Fruit fly (Drosophila melanogaster) whole organism, embryonic: ENCODE results near the gene CG33947.

Source experiments
- ATbp ChIP-seq: fragments of 200-800 bp; sonication (Bioruptor generic); optimal IDR thresholded peaks from 2 replicates; lab custom pipeline; 2017; ENCODE audit warnings: missing biosample characterization, mild to moderate bottlenecking, missing genetic modification characterization, missing genetic modification reagents
- CG10274 ChIP-seq: fragments of 200-800 bp; sonication (Bioruptor generic); optimal IDR thresholded peaks from 3 replicates; lab custom pipeline; 2017; ENCODE audit warnings: missing biosample characterization, mild to moderate bottlenecking, missing genetic modification characterization
- CG10431 ChIP-seq: fragments of 200-800 bp; sonication (Bioruptor generic); optimal IDR thresholded peaks from 3 replicates; lab custom pipeline; 2018; ENCODE audit warnings: missing biosample characterization, mild to moderate bottlenecking, missing genetic modification characterization
- CG12071 ChIP-seq: fragments of 200-800 bp; sonication (Bioruptor generic); optimal IDR thresholded peaks from 3 replicates; lab custom pipeline; 2018; ENCODE audit warnings: missing biosample characterization, mild to moderate bottlenecking, missing genetic modification characterization
- CG12942 ChIP-seq: fragments of 200-800 bp; sonication (Bioruptor generic); optimal IDR thresholded peaks from 3 replicates; lab custom pipeline; 2016; ENCODE audit warnings: missing biosample characterization, missing genetic modification characterization
- CG14965 ChIP-seq: fragments of 200-800 bp; sonication (Bioruptor generic); optimal IDR thresholded peaks from 2 replicates; lab custom pipeline; 2016; ENCODE audit warnings: missing biosample characterization, missing genetic modification characterization, borderline replicate concordance
- CG15073 ChIP-seq: fragments of 200-800 bp; sonication (Bioruptor generic); optimal IDR thresholded peaks from 2 replicates; lab custom pipeline; 2016; ENCODE audit warnings: missing biosample characterization, missing genetic modification characterization
- CG15479 ChIP-seq: fragments of 200-800 bp; sonication (Bioruptor generic); optimal IDR thresholded peaks from 3 replicates; lab custom pipeline; 2019; ENCODE audit warnings: missing biosample characterization, mild to moderate bottlenecking, missing genetic modification characterization, moderate library complexity
- CG15514 ChIP-seq: fragments of 200-800 bp; sonication (Bioruptor generic); optimal IDR thresholded peaks from 3 replicates; lab custom pipeline; 2017; ENCODE audit warnings: missing biosample characterization, missing genetic modification characterization, mild to moderate bottlenecking, moderate library complexity, missing genetic modification reagents
- CG1603 ChIP-seq: fragments of 200-800 bp; sonication (Bioruptor generic); optimal IDR thresholded peaks from 2 replicates; lab custom pipeline; 2019; ENCODE audit warnings: missing biosample characterization, mild to moderate bottlenecking, missing genetic modification characterization, moderate library complexity
- CG17328 ChIP-seq: fragments of 200-800 bp; sonication (Bioruptor generic); IDR thresholded peaks from 2 replicates; pipeline ENCODE4 v1.3.6; 2022; ENCODE audit warnings: missing biosample characterization, missing genetic modification characterization
- CG3065 ChIP-seq: fragments of 200-800 bp; sonication (Bioruptor generic); optimal IDR thresholded peaks from 2 replicates; lab custom pipeline; 2016; ENCODE audit warnings: missing biosample characterization, missing genetic modification characterization
- CG3281 ChIP-seq: fragments of 200-800 bp; sonication (Bioruptor generic); optimal IDR thresholded peaks from 3 replicates; lab custom pipeline; 2017; ENCODE audit warnings: missing biosample characterization, mild to moderate bottlenecking, missing genetic modification characterization
- CG34376 ChIP-seq: fragments of 200-800 bp; sonication (Bioruptor generic); optimal IDR thresholded peaks from 2 replicates; lab custom pipeline; 2018; ENCODE audit warnings: missing biosample characterization, mild to moderate bottlenecking, missing genetic modification characterization
- CG34422 ChIP-seq: fragments of 200-800 bp; sonication (Bioruptor generic); IDR thresholded peaks from 3 replicates; pipeline ENCODE4 v1.3.6; 2022; ENCODE audit warnings: missing biosample characterization, missing genetic modification characterization
- CG7745 ChIP-seq: fragments of 200-800 bp; sonication (Bioruptor generic); optimal IDR thresholded peaks from 2 replicates; lab custom pipeline; 2018; ENCODE audit warnings: missing biosample characterization, mild to moderate bottlenecking, missing genetic modification characterization, moderate library complexity
- CG8359 ChIP-seq: fragments of 200-800 bp; sonication (Bioruptor generic); optimal IDR thresholded peaks from 2 replicates; lab custom pipeline; 2017; ENCODE audit warnings: missing biosample characterization, mild to moderate bottlenecking, missing genetic modification characterization, borderline replicate concordance
- CG8765 ChIP-seq: fragments of 200-800 bp; sonication (Bioruptor generic); IDR thresholded peaks from 2 replicates; pipeline ENCODE4 v1.3.6; 2022; ENCODE audit warnings: missing biosample characterization, missing genetic modification characterization
- CHES-1-like ChIP-seq: fragments of 200-800 bp; sonication (Bioruptor generic); optimal IDR thresholded peaks from 2 replicates; lab custom pipeline; 2016; ENCODE audit warnings: missing biosample characterization, missing genetic modification characterization
- D19B ChIP-seq: fragments of 200-800 bp; sonication (Bioruptor generic); optimal IDR thresholded peaks from 2 replicates; lab custom pipeline; 2017; ENCODE audit warnings: missing biosample characterization, mild to moderate bottlenecking, missing genetic modification characterization
- Ets65A ChIP-seq: fragments of 200-800 bp; sonication (Bioruptor generic); peaks from one replicate; lab custom pipeline; 2016; ENCODE audit warnings: missing biosample characterization, missing genetic modification characterization
- Fer1 ChIP-seq: fragments of 200-800 bp; sonication (Bioruptor generic); optimal IDR thresholded peaks from 2 replicates; lab custom pipeline; 2017; ENCODE audit warnings: missing biosample characterization, mild to moderate bottlenecking, missing genetic modification characterization
- HLHmδ ChIP-seq: fragments of 200-800 bp; sonication (Bioruptor generic); optimal IDR thresholded peaks from 2 replicates; lab custom pipeline; 2018; ENCODE audit warnings: missing biosample characterization, mild to moderate bottlenecking, missing genetic modification characterization, moderate library complexity
- Lhr ChIP-seq: fragments of 200-800 bp; sonication (Bioruptor generic); optimal IDR thresholded peaks from 3 replicates; lab custom pipeline; 2017; ENCODE audit warnings: mild to moderate bottlenecking, missing biosample characterization, missing genetic modification reagents, missing genetic modification characterization
- MTF-1 ChIP-seq: fragments of 200-800 bp; sonication (Bioruptor generic); optimal IDR thresholded peaks from 2 replicates; lab custom pipeline; 2018; ENCODE audit warnings: missing biosample characterization, mild to moderate bottlenecking, missing genetic modification characterization, borderline replicate concordance
- Med ChIP-seq: fragments of 200-800 bp; sonication (Bioruptor generic); peaks from one replicate; lab custom pipeline; 2016; ENCODE audit warnings: missing biosample characterization, missing genetic modification characterization, mild to moderate bottlenecking, inconsistent platforms, moderate library complexity
- Nf-YA ChIP-seq: fragments of 200-800 bp; sonication (Bioruptor generic); IDR thresholded peaks from 2 replicates; pipeline ENCODE4 v1.3.6; 2022; ENCODE audit warnings: missing biosample characterization, missing genetic modification characterization
- Nf-YB ChIP-seq: fragments of 200-800 bp; sonication (Bioruptor generic); optimal IDR thresholded peaks from 3 replicates; lab custom pipeline; 2019; ENCODE audit warnings: missing biosample characterization, mild to moderate bottlenecking, missing genetic modification characterization, moderate library complexity
- Pdp1 ChIP-seq, 2 experiments: fragments of 200-800 bp; sonication (Bioruptor generic); optimal IDR thresholded peaks; 3 replicates each; lab custom pipeline; 2016; ENCODE audit warnings: missing biosample characterization in 2 of 2, missing genetic modification characterization in 2 of 2, mild to moderate bottlenecking in 1 of 2, moderate library complexity in 1 of 2
- Tbp ChIP-seq: fragments of >200 bp; optimal IDR thresholded peaks from 2 replicates; lab custom pipeline; 2018; ENCODE audit warnings: missing biosample characterization, missing genetic modification characterization
- az2 ChIP-seq: fragments of 200-800 bp; sonication (Bioruptor generic); optimal IDR thresholded peaks from 3 replicates; lab custom pipeline; 2016; ENCODE audit warnings: missing biosample characterization, missing genetic modification characterization
- bsh ChIP-seq, 2 experiments: fragments of 200-800 bp; sonication (Bioruptor generic); optimal IDR thresholded peaks; 2 replicates each; lab custom pipeline; 2017 to 2018; ENCODE audit warnings: mild to moderate bottlenecking in 2 of 2, missing biosample characterization in 2 of 2, missing genetic modification characterization in 2 of 2, moderate library complexity in 1 of 2
- cg ChIP-seq: fragments of 200-800 bp; sonication (Bioruptor generic); optimal IDR thresholded peaks from 3 replicates; lab custom pipeline; 2019; ENCODE audit warnings: missing biosample characterization, mild to moderate bottlenecking, missing genetic modification characterization, moderate library complexity
- cwo ChIP-seq: fragments of 200-800 bp; sonication (Bioruptor generic); optimal IDR thresholded peaks from 3 replicates; lab custom pipeline; 2017; ENCODE audit warnings: missing biosample characterization, missing genetic modification characterization, mild to moderate bottlenecking, moderate library complexity, missing genetic modification reagents
- exex ChIP-seq: fragments of 200-800 bp; sonication (Bioruptor generic); optimal IDR thresholded peaks from 4 replicates; lab custom pipeline; 2018; ENCODE audit warnings: missing biosample characterization, mild to moderate bottlenecking, missing genetic modification characterization, moderate library complexity
- gce ChIP-seq: fragments of 200-800 bp; sonication (Bioruptor generic); IDR thresholded peaks from 3 replicates; pipeline ENCODE4 v1.3.6; 2022; ENCODE audit warnings: missing biosample characterization, missing genetic modification characterization
- kah ChIP-seq: fragments of 200-800 bp; sonication (Bioruptor generic); optimal IDR thresholded peaks from 2 replicates; lab custom pipeline; 2018; ENCODE audit warnings: missing biosample characterization, mild to moderate bottlenecking, missing genetic modification characterization
- maf-S ChIP-seq: fragments of 200-800 bp; sonication (Bioruptor generic); optimal IDR thresholded peaks from 2 replicates; lab custom pipeline; 2016; ENCODE audit warnings: missing biosample characterization, missing genetic modification characterization
- mam ChIP-seq: fragments of 200-800 bp; sonication (Bioruptor generic); optimal IDR thresholded peaks from 3 replicates; lab custom pipeline; 2016; ENCODE audit warnings: missing biosample characterization, missing genetic modification characterization
- mirr ChIP-seq: fragments of 200-800 bp; sonication (Bioruptor generic); optimal IDR thresholded peaks from 3 replicates; lab custom pipeline; 2018; ENCODE audit warnings: missing biosample characterization, mild to moderate bottlenecking, missing genetic modification characterization
- pho ChIP-seq: fragments of 200-800 bp; sonication (Bioruptor generic); optimal IDR thresholded peaks from 2 replicates; lab custom pipeline; 2016; ENCODE audit warnings: missing biosample characterization, missing genetic modification characterization
- pros ChIP-seq: fragments of 200-800 bp; sonication (Bioruptor generic); optimal IDR thresholded peaks from 3 replicates; lab custom pipeline; 2019; ENCODE audit warnings: missing biosample characterization, mild to moderate bottlenecking, missing genetic modification characterization, moderate library complexity
- sens ChIP-seq: fragments of 200-800 bp; sonication (Bioruptor generic); peaks from one replicate; lab custom pipeline; 2016; ENCODE audit warnings: missing biosample characterization, missing genetic modification characterization
- seq ChIP-seq: fragments of 200-800 bp; sonication (Bioruptor generic); IDR thresholded peaks from 2 replicates; pipeline ENCODE4 v1.3.6; 2022; ENCODE audit warnings: missing biosample characterization, missing genetic modification characterization
- sim ChIP-seq: fragments of 200-800 bp; sonication (Bioruptor generic); IDR thresholded peaks from 2 replicates; pipeline ENCODE4 v1.3.6; 2022; ENCODE audit warnings: missing biosample characterization, missing genetic modification characterization
- so ChIP-seq: fragments of 200-800 bp; sonication (Bioruptor generic); IDR thresholded peaks from 3 replicates; pipeline ENCODE4 v1.3.6; 2022; ENCODE audit warnings: missing biosample characterization, missing genetic modification characterization
- stc ChIP-seq: fragments of 200-800 bp; sonication (Bioruptor generic); IDR thresholded peaks from 2 replicates; pipeline ENCODE4 v1.3.6; 2022; ENCODE audit warnings: missing biosample characterization, missing genetic modification characterization
- sug ChIP-seq: fragments of 200-800 bp; optimal IDR thresholded peaks from 2 replicates; lab custom pipeline; 2019; ENCODE audit warnings: missing biosample characterization, mild to moderate bottlenecking, missing genetic modification characterization, moderate library complexity
- ttk ChIP-seq: fragments of 200-800 bp; sonication (Bioruptor generic); IDR thresholded peaks from 2 replicates; pipeline ENCODE4 v2.1.2; 2022; ENCODE audit warnings: missing biosample characterization, missing genetic modification characterization
- twi ChIP-seq: fragments of 200-800 bp; optimal IDR thresholded peaks from 2 replicates; lab custom pipeline; 2019; ENCODE audit warnings: missing biosample characterization, mild to moderate bottlenecking, missing genetic modification characterization, moderate library complexity

CG33947 gene

dm6 chr3L:11085810-11086209 lies 10.5 kb upstream of the CG33947 start (continued):
- TF ChIP-seq CG15479 (GFP tag; lab: Kevin White, UChicago) (peak; percentile 48), CG3065 (GFP tag; lab: Kevin White, UChicago) (no peak), ttk (GFP tag; lab: Robert Waterston, UW) (no peak), cg (peak; percentile 46), CG15073 (GFP tag; lab: Kevin White, UChicago) (no peak), twi (tag; lab: Kevin White, UChicago) (peak; percentile 80), D19B (peak; percentile 74), CG34376 (GFP tag; lab: Kevin White, UChicago) (peak; percentile 42), CG17328 (0 out of 2 replicates have a peak, but pooled peaks have one; percentile 11), maf-S (GFP tag; lab: Kevin White, UChicago) (no peak), Fer1 (GFP tag; lab: Kevin White, UChicago) (peak; percentile 43), Nf-YB (GFP tag; lab: Kevin White, UChicago) (no peak), CG1603 (tag; lab: Kevin White, UChicago) (peak; percentile 10), kah (GFP tag; lab: Kevin White, UChicago) (peak; percentile 84), ATbp (GFP tag; lab: Kevin White, UChicago) (peak; percentile 12), mam (GFP tag; lab: Kevin White, UChicago) (no peak), CG12942 (GFP tag; lab: Kevin White, UChicago) (no peak), Ets65A (no peak), bsh (GFP tag; optimal IDR thresholded peaks at IDR 0.05; lab: Kevin White, UChicago) (no peak), cwo (GFP tag; lab: Kevin White, UChicago) (peak; percentile 98), so (GFP tag; lab: Robert Waterston, UW) (0 out of 3 replicates have a peak, but pooled peaks have one; percentile 31), CHES-1-like (GFP tag; lab: Kevin White, UChicago) (no peak), seq (GFP tag; lab: Robert Waterston, UW) (no peak), Lhr (GFP tag; lab: Kevin White, UChicago) (no peak), az2 (GFP tag; lab: Kevin White, UChicago) (no peak), CG12071 (GFP tag; lab: Kevin White, UChicago) (peak; percentile 50), Tbp (GFP tag; lab: Kevin White, UChicago) (no peak), exex (peak; percentile 54), MTF-1 (GFP tag; lab: Kevin White, UChicago) (no peak), sens (GFP tag; lab: Kevin White, UChicago) (peak; percentile 59), sug (tag; lab: Kevin White, UChicago) (peak; percentile 92), Nf-YA (GFP tag; lab: Robert Waterston, UW) (no peak), CG15514 (peak; percentile 27), HLHmδ (GFP tag; lab: Kevin White, UChicago) (peak; percentile 28), pho (GFP tag; lab: Kevin White, UChicago) (no peak), CG10274 (GFP tag; lab: Kevin White, UChicago) (no peak), Med (GFP tag; lab: Kevin White, UChicago) (peak; percentile 54), CG10431 (GFP tag; lab: Kevin White, UChicago) (no peak), pros (peak; percentile 7), CG3281 (no peak), mirr (GFP tag; lab: Kevin White, UChicago) (peak; percentile 80), CG7745 (tag; lab: Kevin White, UChicago) (peak; percentile 37), CG8359 (no peak), CG34422 (GFP tag; lab: Robert Waterston, UW) (0 out of 3 replicates have a peak, but pooled peaks have one; percentile 30), CG8765 (no peak), gce (GFP tag; lab: Robert Waterston, UW) (no peak), stc (GFP tag; lab: Robert Waterston, UW) (no peak), CG14965 (no peak), sim (GFP tag; lab: Robert Waterston, UW) (no peak), Pdp1 (GFP tag; optimal IDR thresholded peaks at IDR 0.05; lab: Kevin White, UChicago) (peak in 1 of 2 experiments; percentile 38)
